Worm (Caenorhabditis elegans) whole organism, L3 larva: ENCODE data around the gene taf-6.1.

Experiments
- egl-5 ChIP-seq: fragments of 150-350 bp; optimal IDR thresholded peaks from 2 replicates; lab custom pipeline; 2017; ENCODE audit warnings: missing biosample characterization, missing genetic modification reagents, missing genetic modification characterization, inconsistent platforms
- lin-39 ChIP-seq: fragments of 150-350 bp; optimal IDR thresholded peaks from 2 replicates; lab custom pipeline; 2018; ENCODE audit warnings: missing biosample characterization, missing genetic modification reagents, missing genetic modification characterization
- nhr-23 ChIP-seq: fragments of 150-350 bp; optimal IDR thresholded peaks from 2 replicates; lab custom pipeline; 2014; ENCODE audit warnings: missing biosample characterization, missing genetic modification reagents, missing genetic modification characterization
- nhr-77 ChIP-seq: fragments of 150-350 bp; optimal IDR thresholded peaks from 2 replicates; lab custom pipeline; 2014; ENCODE audit warnings: missing biosample characterization, missing genetic modification characterization
- skn-1 ChIP-seq: fragments of 150-350 bp; optimal IDR thresholded peaks from 2 replicates; lab custom pipeline; 2014; ENCODE audit warnings: missing biosample characterization, missing genetic modification characterization
- unc-62 ChIP-seq: fragments of 150-350 bp; sonication (generic microtip); optimal IDR thresholded peaks from 4 replicates; lab custom pipeline; 2014; ENCODE audit warnings: missing biosample characterization, missing genetic modification reagents, missing genetic modification characterization

DNA sequence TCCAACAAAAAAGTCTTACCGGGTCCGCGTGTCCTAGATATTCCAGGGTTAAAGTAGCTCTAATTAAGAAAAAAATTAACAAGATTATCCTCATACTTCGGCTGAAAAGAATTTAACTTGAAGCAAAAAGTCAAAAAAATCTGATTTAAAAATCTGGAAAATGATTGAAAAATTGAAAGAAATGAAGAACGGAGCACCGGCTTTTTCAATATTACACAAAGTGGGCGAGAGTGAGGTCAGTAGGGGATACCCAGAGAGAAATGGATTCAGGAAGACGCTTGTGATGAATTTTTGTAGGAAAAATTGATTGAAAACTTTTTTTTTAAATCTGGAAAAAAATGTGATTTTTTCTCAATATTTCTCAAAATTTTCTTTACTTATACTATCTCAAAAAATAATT is 27.1 kb upstream of the taf-6.1 start, which contains the start of gene pho-14:
- TF ChIP-seq lin-39 (tag; lab: Kevin White, UChicago) (no peak), unc-62 (no peak), egl-5 (tag; lab: Kevin White, UChicago) (no peak), skn-1 (tag; lab: Kevin White, UChicago) (no peak), nhr-23 (tag; lab: Kevin White, UChicago) (no peak), nhr-77 (no peak)
